Worm (Caenorhabditis elegans): Measurements from ENCODE around the gene srbc-51.

The srbc-51 gene

DNA sequence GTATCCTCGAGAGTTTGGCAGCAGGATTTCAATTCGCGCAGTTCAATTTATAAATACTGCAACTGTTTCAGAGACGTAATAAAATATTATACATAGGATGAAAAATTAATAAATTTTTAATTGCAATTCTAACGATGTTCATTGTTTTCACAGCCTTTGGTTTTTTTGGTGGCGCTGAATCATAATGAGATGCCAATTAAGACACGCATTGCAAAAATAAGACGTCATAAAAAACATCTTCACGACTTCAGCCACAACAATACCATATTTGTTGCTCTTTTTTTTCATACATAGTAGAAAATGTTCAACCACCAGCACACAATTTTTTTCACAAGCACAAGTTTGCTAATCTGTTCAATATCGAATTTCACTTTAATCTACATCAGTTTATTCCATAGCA is 46.1 kb downstream of the srbc-51 start, which contains the start of gene str-56:
Gene str-56 (plus strand): TSS at position 301 of the 400 bp plus-strand sequence.
- TF ChIP-seq fos-1 (tag; optimal IDR thresholded peaks at IDR 0.05) (no peak), sea-2 (GFP tag; optimal IDR thresholded peaks at IDR 0.05) (no peak), egl-27 (tag; optimal IDR thresholded peaks at IDR 0.05) (no peak), ztf-4 (tag; optimal IDR thresholded peaks at IDR 0.05) (no peak), lin-39 (tag; optimal IDR thresholded peaks at IDR 0.05) (no peak), nhr-23 (tag; optimal IDR thresholded peaks at IDR 0.05) (no peak), unc-62 (GFP tag; optimal IDR thresholded peaks at IDR 0.05) (no peak), eor-1 (tag; optimal IDR thresholded peaks at IDR 0.05) (no peak), ztf-11 (tag; optimal IDR thresholded peaks at IDR 0.05) (no peak), lsy-12 (tag; optimal IDR thresholded peaks at IDR 0.05) (no peak), pha-4 (tag; optimal IDR thresholded peaks at IDR 0.05) (no peak), ceh-82 (tag; optimal IDR thresholded peaks at IDR 0.05) (no peak), ceh-28 (tag; optimal IDR thresholded peaks at IDR 0.05) (no peak), elt-1 (tag; optimal IDR thresholded peaks at IDR 0.05) (no peak), lin-15B (tag; optimal IDR thresholded peaks at IDR 0.05) (no peak), skn-1 (tag; optimal IDR thresholded peaks at IDR 0.05) (no peak), nhr-11 (tag; optimal IDR thresholded peaks at IDR 0.05) (no peak)

DNA sequence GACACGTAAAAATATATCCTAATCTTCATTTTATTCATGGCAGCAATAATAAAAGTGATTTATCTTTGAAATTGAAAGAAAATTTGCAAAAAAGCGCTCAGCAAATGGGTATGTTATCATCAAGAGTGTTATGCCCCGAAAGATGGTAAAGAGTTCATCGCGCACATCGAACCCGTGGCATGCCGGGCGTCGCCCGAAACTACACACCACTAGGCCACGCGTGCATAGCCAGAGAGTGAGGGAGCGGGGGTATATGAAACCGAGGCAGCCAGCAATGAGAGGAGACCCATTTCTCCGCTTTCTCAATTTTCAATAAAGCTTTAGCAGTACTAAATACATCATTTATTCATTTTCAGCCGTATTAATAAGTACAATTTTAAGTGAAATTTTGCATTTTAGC is 47.6 kb downstream of the srbc-51 start:
- TF ChIP-seq skn-1 (tag; optimal IDR thresholded peaks at IDR 0.05) (peak; percentile 74), nfya-1 (tag; optimal IDR thresholded peaks at IDR 0.05; ENCODE audit: insufficient read depth) (peak; percentile 69), ztf-4 (tag; optimal IDR thresholded peaks at IDR 0.05) (peak; percentile 36), nhr-77 (tag; optimal IDR thresholded peaks at IDR 0.05) (peak; percentile 45), egl-5 (tag; optimal IDR thresholded peaks at IDR 0.05) (no peak), nhr-11 (tag; optimal IDR thresholded peaks at IDR 0.05) (peak; percentile 18), pha-4 (tag; optimal IDR thresholded peaks at IDR 0.05) (no peak), lsy-12 (tag; optimal IDR thresholded peaks at IDR 0.05) (peak; percentile 66), ceh-82 (tag; optimal IDR thresholded peaks at IDR 0.05) (peak; percentile 66), jun-1 (tag; optimal IDR thresholded peaks at IDR 0.05) (peak; percentile 52), R02D3.7 (tag; optimal IDR thresholded peaks at IDR 0.05) (peak; percentile 36), ceh-16 (tag; optimal IDR thresholded peaks at IDR 0.05) (peak; percentile 13), snpc-4 (tag; optimal IDR thresholded peaks at IDR 0.05) (peak; percentile 35), mml-1 (tag; optimal IDR thresholded peaks at IDR 0.05) (no peak), elt-1 (tag; optimal IDR thresholded peaks at IDR 0.05) (no peak), ama-1 (optimal IDR thresholded peaks at IDR 0.05) (peak; percentile 34), elt-2 (tag; optimal IDR thresholded peaks at IDR 0.05) (peak; percentile 69), lin-39 (tag; optimal IDR thresholded peaks at IDR 0.05) (peak; percentile 86), nhr-23 (tag; optimal IDR thresholded peaks at IDR 0.05) (no peak), elt-3 (tag; optimal IDR thresholded peaks at IDR 0.05) (peak in 1 of 3 experiments; percentile 67), pqm-1 (tag; optimal IDR thresholded peaks at IDR 0.05) (peak; percentile 53), mdl-1 (tag; optimal IDR thresholded peaks at IDR 0.05) (no peak), nhr-43 (tag; optimal IDR thresholded peaks at IDR 0.05; ENCODE audit: poor library complexity, severe bottlenecking) (peak; percentile 87), lin-15B (tag; optimal IDR thresholded peaks at IDR 0.05) (peak; percentile 36)

DNA sequence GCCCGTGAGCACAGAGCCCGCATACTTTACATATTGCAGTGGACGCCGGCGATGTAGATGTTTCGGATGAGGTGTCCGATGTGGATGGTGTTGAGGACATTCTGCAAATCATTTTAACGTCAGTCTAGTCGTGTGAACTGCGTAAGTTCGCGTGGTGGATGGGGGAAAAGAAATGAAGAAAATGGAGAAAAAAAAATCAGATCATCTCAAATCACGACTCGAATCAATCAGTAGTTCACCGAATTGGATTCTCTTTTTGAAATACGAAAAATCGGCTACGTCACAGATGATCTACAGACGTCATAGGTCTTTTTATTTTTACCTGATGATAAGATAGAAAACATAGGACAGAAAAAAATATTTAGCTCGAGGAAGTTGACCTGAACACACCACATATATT is 50.1 kb downstream of the srbc-51 start, which contains the start of gene nhr-102:
Gene nhr-102 (minus strand): TSS at position 101 of the 400 bp plus-strand sequence.
- TF ChIP-seq elt-2 (tag; optimal IDR thresholded peaks at IDR 0.05) (peak; percentile 25), lin-15B (tag; optimal IDR thresholded peaks at IDR 0.05) (no peak)
